Worm (Caenorhabditis elegans) whole organism, L3 larva: ENCODE data around the gene C16C8.17.

Experiments
- aly-2 ChIP-seq: fragments of 150-350 bp; optimal IDR thresholded peaks from 2 replicates; lab custom pipeline; 2014; ENCODE audit warnings: missing biosample characterization, missing genetic modification characterization
- ama-1 ChIP-seq: fragments of 150-350 bp; optimal IDR thresholded peaks from 2 replicates; lab custom pipeline; 2018
- fkh-10 ChIP-seq: sonication (generic microtip); optimal IDR thresholded peaks from 2 replicates; lab custom pipeline; 2017; ENCODE audit warnings: missing biosample characterization, missing genetic modification reagents, missing genetic modification characterization
- lin-39 ChIP-seq: fragments of 150-350 bp; optimal IDR thresholded peaks from 2 replicates; lab custom pipeline; 2018; ENCODE audit warnings: missing biosample characterization, missing genetic modification reagents, missing genetic modification characterization
- nfya-1 ChIP-seq: sonication (generic microtip); optimal IDR thresholded peaks from 2 replicates; lab custom pipeline; 2017; ENCODE audit warnings: missing genetic modification characterization, mild to moderate bottlenecking, missing compliant biosample characterization, antibody characterized with exemption, moderate library complexity; ENCODE audit not compliant: insufficient read depth
- nhr-237 ChIP-seq: fragments of 150-350 bp; optimal IDR thresholded peaks from 2 replicates; lab custom pipeline; 2014; ENCODE audit warnings: missing biosample characterization, missing genetic modification characterization
- skn-1 ChIP-seq: fragments of 150-350 bp; optimal IDR thresholded peaks from 2 replicates; lab custom pipeline; 2014; ENCODE audit warnings: missing biosample characterization, missing genetic modification characterization
- unc-62 ChIP-seq: fragments of 150-350 bp; sonication (generic microtip); optimal IDR thresholded peaks from 4 replicates; lab custom pipeline; 2014; ENCODE audit warnings: missing biosample characterization, missing genetic modification reagents, missing genetic modification characterization
- zag-1 ChIP-seq: fragments of 150-350 bp; optimal IDR thresholded peaks from 2 replicates; lab custom pipeline; 2014; ENCODE audit warnings: missing biosample characterization, missing genetic modification characterization

ce11 chrII:3481584-3481983 lies 41.0 kb downstream of the C16C8.17 start, which contains the start of gene Y49F6B.8:
- TF ChIP-seq aly-2 (tag; lab: Kevin White, UChicago) (no peak), nfya-1 (tag; lab: Kevin White, UChicago) (no peak), ama-1 (lab: Kevin White, UChicago) (no peak), nhr-237 (no peak), skn-1 (tag; lab: Kevin White, UChicago) (no peak), fkh-10 (GFP tag; lab: Kevin White, UChicago) (no peak), unc-62 (GFP tag; lab: Kevin White, UChicago) (no peak), zag-1 (tag; lab: Kevin White, UChicago) (no peak), lin-39 (tag; lab: Kevin White, UChicago) (no peak)
